Worm (Caenorhabditis elegans): Measurements from ENCODE around the gene ZC449.7.
A peak's percentile ranks its signal among the peaks of the same experiment; 100 is the strongest.

The ZC449.7 gene

ce11 chrX:5013826-5014225 is at the start of gene ZC449.7:
TSS of gene ZC449.7 (plus strand) at chrX:5014074.
- TF ChIP-seq F57C9.4 (tag; optimal IDR thresholded peaks at IDR 0.05) (no peak), nhr-80 (tag; optimal IDR thresholded peaks at IDR 0.05) (peak; percentile 83)

- no peak for TF ChIP-seq chd-7 (tag; optimal IDR thresholded peaks at IDR 0.05)
- no peak for TF ChIP-seq nhr-27 (tag; optimal IDR thresholded peaks at IDR 0.05)
- no peak for TF ChIP-seq rcor-1 (GFP tag; IDR thresholded peaks at IDR 0.05)
- TF ChIP-seq egl-18 (GFP tag; IDR thresholded peaks at IDR 0.05), result no peak
- no peak for TF ChIP-seq lag-1 (GFP tag; IDR thresholded peaks at IDR 0.05)
- TF ChIP-seq nfyb-1 (GFP tag; IDR thresholded peaks at IDR 0.05), result no peak
- TF ChIP-seq nhr-120 (GFP tag; IDR thresholded peaks at IDR 0.05), result no peak
- TF ChIP-seq snpc-1.3 (tag; optimal IDR thresholded peaks at IDR 0.05; ENCODE audit: insufficient read depth), result no peak
- no peak for TF ChIP-seq ztf-22 (GFP tag; optimal IDR thresholded peaks at IDR 0.05)
- no peak for TF ChIP-seq K12H6.12 (tag; optimal IDR thresholded peaks at IDR 0.05)
- no peak for TF ChIP-seq bed-2 (GFP tag; IDR thresholded peaks at IDR 0.05)
- TF ChIP-seq K11D2.4 (GFP tag; IDR thresholded peaks at IDR 0.05), result no peak
- TF ChIP-seq ZK185.1 (tag; optimal IDR thresholded peaks at IDR 0.05; ENCODE audit: poor library complexity, severe bottlenecking), result no peak
- no peak for TF ChIP-seq D2030.7 (GFP tag; IDR thresholded peaks at IDR 0.05)
- TF ChIP-seq lin-40 (tag; optimal IDR thresholded peaks at IDR 0.05), result no peak
- TF ChIP-seq snpc-1.1 (tag; optimal IDR thresholded peaks at IDR 0.05; ENCODE audit: insufficient read depth), result no peak
Measured at ce11 chrX:4965592-4965991, 48.3 kb upstream of the ZC449.7 start.

- no peak for TF ChIP-seq nhr-80 (tag; optimal IDR thresholded peaks at IDR 0.05)
- no peak for TF ChIP-seq hlh-26 (GFP tag; conservative IDR thresholded peaks at IDR 0.05)
- TF ChIP-seq F55B11.4 (tag; optimal IDR thresholded peaks at IDR 0.05; ENCODE audit: borderline replicate concordance, insufficient read depth), result no peak
- TF ChIP-seq attf-5 (GFP tag; optimal IDR thresholded peaks at IDR 0.05), result no peak
- peak; percentile 3 for TF ChIP-seq nhr-90 (tag; optimal IDR thresholded peaks at IDR 0.05)
- TF ChIP-seq repo-1 (tag; optimal IDR thresholded peaks at IDR 0.05), result peak; percentile 84
- no peak for TF ChIP-seq efl-1 (GFP tag; optimal IDR thresholded peaks at IDR 0.05)
- 0 out of 2 replicates have a peak, but pooled peaks have one; percentile 61 for TF ChIP-seq nhr-120 (GFP tag; IDR thresholded peaks at IDR 0.05)
- TF ChIP-seq ztf-6 (GFP tag; IDR thresholded peaks at IDR 0.05), result no peak
- no peak for TF ChIP-seq hmg-20 (GFP tag; IDR thresholded peaks at IDR 0.05)
- TF ChIP-seq pbrm-1 (GFP tag; IDR thresholded peaks at IDR 0.05), result no peak
- 0 out of 2 replicates have a peak, but pooled peaks have one; percentile 73 for TF ChIP-seq cebp-2 (GFP tag; IDR thresholded peaks at IDR 0.05)
- TF ChIP-seq K12H6.12 (tag; optimal IDR thresholded peaks at IDR 0.05), result no peak
- no peak for TF ChIP-seq B0261.1 (tag; optimal IDR thresholded peaks at IDR 0.05)
- TF ChIP-seq xnd-1 (tag; optimal IDR thresholded peaks at IDR 0.05), result no peak
- TF ChIP-seq snpc-4 (GFP tag; optimal IDR thresholded peaks at IDR 0.05), result no peak
- TF ChIP-seq snpc-4 (tag; optimal IDR thresholded peaks at IDR 0.05), result no peak
- TF ChIP-seq nfya-2 (GFP tag; IDR thresholded peaks at IDR 0.05), result no peak
- TF ChIP-seq zim-3 (tag; optimal IDR thresholded peaks at IDR 0.05), result peak; percentile 53
- no peak for TF ChIP-seq snpc-3.4 (tag; optimal IDR thresholded peaks at IDR 0.05)
- TF ChIP-seq F57A8.1 (GFP tag; optimal IDR thresholded peaks at IDR 0.05), result no peak
- no peak for TF ChIP-seq sptf-2 (GFP tag; optimal IDR thresholded peaks at IDR 0.05)
- no peak for TF ChIP-seq egrh-3 (GFP tag; IDR thresholded peaks at IDR 0.05)
- TF ChIP-seq ceh-79 (tag; optimal IDR thresholded peaks at IDR 0.05), result no peak
- TF ChIP-seq bed-2 (GFP tag; IDR thresholded peaks at IDR 0.05), result no peak
- TF ChIP-seq madf-6 (GFP tag; IDR thresholded peaks at IDR 0.05), result peak; percentile 14; the same call in 1 of the 2 replicates
- TF ChIP-seq chd-7 (tag; optimal IDR thresholded peaks at IDR 0.05), result peak; percentile 49
- TF ChIP-seq lin-54 (GFP tag; optimal IDR thresholded peaks at IDR 0.05), result peak; percentile 9
- TF ChIP-seq Y67H2A.10 (GFP tag; conservative IDR thresholded peaks at IDR 0.05), result no peak
- no peak for TF ChIP-seq T07F8.4 (tag; optimal IDR thresholded peaks at IDR 0.05)
- TF ChIP-seq unc-130 (GFP tag; optimal IDR thresholded peaks at IDR 0.05), result no peak
- no peak for TF ChIP-seq mes-4 (tag; optimal IDR thresholded peaks at IDR 0.05)
- peak; percentile 80; the same call in 1 of the 2 replicates for TF ChIP-seq madf-3 (GFP tag; IDR thresholded peaks at IDR 0.05)
Measured at ce11 chrX:4969228-4969627, 44.6 kb upstream of the ZC449.7 start, which contains the start of gene M03F4.6. TSS of gene M03F4.6 (minus strand) at chrX:4969328.
